Fruit fly (Drosophila melanogaster) S2 (cell line): ENCODE data around the gene NimB5.

Experiments used
- CG8478 ChIP-seq: fragments of >200 bp; optimal IDR thresholded peaks from 2 replicates; lab custom pipeline; 2018
- CTCF ChIP-seq, 2 experiments: fragments of >200 bp; optimal IDR thresholded peaks; 2 replicates each; lab custom pipeline; 2018

DNA sequence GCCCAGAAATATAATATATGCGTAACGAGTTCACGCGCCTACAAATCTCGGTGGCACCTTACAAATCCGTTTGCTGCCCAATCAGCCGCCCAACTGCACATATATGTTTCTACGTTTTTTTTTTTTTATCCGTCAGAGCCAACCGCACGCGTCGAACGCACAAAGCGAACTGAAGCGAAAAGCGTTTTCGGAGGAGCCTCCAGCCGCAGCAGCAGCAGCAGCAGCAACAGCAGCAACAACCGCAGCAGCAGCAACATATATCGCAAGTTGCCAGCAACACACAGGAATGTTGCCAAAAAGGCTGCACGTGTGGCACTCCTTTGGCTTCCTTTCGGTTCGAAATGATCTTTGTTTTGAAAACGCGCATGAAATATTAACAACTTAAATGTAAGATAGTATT, 31.1 kb downstream of the NimB5 start, which contains the start of gene rk:
- TF ChIP-seq CG8478 (lab: Kevin White, UChicago) (no peak), CTCF (optimal IDR thresholded peaks at IDR 0.05; lab: Kevin White, UChicago) (no peak)
